Fruit fly (Drosophila melanogaster): ENCODE measurements around the gene lmgA.

The lmgA gene

DNA sequence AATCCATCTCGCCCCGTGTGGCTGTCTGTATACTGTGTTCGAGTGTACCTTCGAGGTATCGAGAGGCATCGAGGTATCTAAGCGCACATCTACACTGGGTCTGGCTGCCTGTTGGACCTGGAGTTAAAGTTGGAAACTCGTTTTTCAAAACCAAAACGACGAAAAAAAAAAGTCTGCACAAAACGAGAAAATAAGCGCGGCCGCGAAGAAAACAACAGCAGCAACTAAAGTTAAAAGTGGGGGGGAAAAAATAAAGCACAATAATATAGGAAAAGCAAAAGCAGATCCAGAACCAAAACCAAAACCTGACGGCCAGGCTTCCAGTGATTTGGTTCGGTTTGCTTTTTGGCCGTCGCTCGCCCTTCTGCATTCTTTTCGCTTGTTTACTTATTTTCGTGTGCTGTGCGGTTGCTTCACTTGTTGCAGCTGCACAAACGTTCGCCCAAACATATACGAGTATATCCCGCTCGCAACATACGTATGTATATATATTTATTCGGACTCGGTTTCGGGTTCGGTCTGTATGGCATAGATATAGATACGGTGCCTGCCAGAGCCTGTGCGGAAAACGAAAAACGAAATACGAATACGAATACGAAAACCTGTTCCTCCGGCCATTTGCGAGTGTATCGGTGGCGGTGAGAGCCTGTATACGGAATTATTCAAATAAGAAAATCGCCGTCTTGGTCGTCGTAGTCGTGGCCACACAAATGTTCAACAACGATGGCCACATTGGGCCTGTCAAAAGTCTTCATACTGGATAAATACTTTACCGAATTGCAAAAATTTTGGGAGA lies 49.3 kb downstream of the lmgA start (continued):
- TF ChIP-seq trem (tag; optimal IDR thresholded peaks at IDR 0.05) (no peak), CTCF (GFP tag; optimal IDR thresholded peaks at IDR 0.05) (no peak), CG9215 (GFP tag; IDR thresholded peaks at IDR 0.05) (no peak), HmgZ (tag; optimal IDR thresholded peaks at IDR 0.05) (no peak), Camta (GFP tag; optimal IDR thresholded peaks at IDR 0.05) (no peak), bsh (GFP tag; optimal IDR thresholded peaks at IDR 0.05) (peak in 1 of 2 experiments; percentile 96), CG12769 (tag; optimal IDR thresholded peaks at IDR 0.05) (peak; percentile 41), Deaf1 (tag; optimal IDR thresholded peaks at IDR 0.05) (peak; percentile 60), Elba2 (GFP tag; optimal IDR thresholded peaks at IDR 0.05) (peak; percentile 34), CG5180 (GFP tag; optimal IDR thresholded peaks at IDR 0.05) (peak; percentile 3), lbe (GFP tag; optimal IDR thresholded peaks at IDR 0.05) (peak; percentile 36), Atf-2 (GFP tag; optimal IDR thresholded peaks at IDR 0.05) (no peak), CG10979 (tag; optimal IDR thresholded peaks at IDR 0.05) (no peak), CG1647 (GFP tag; optimal IDR thresholded peaks at IDR 0.05) (no peak), cg (GFP tag; optimal IDR thresholded peaks at IDR 0.05) (peak; percentile 33), Med (GFP tag) (peak; percentile 70), CG1529 (GFP tag; optimal IDR thresholded peaks at IDR 0.05) (no peak), CG10431 (GFP tag; optimal IDR thresholded peaks at IDR 0.05) (no peak), Drgx (GFP tag; IDR thresholded peaks at IDR 0.05) (peak; percentile 66), CG11560 (tag; IDR thresholded peaks at IDR 0.05) (no peak), CG12219 (GFP tag; optimal IDR thresholded peaks at IDR 0.05) (no peak), ac (GFP tag; optimal IDR thresholded peaks at IDR 0.05) (peak; percentile 0), p53 (GFP tag; optimal IDR thresholded peaks at IDR 0.05) (no peak), gcm2 (GFP tag; optimal IDR thresholded peaks at IDR 0.05) (no peak), CG2678 (tag; optimal IDR thresholded peaks at IDR 0.05) (no peak), D19A (tag; optimal IDR thresholded peaks at IDR 0.05) (no peak), corto (GFP tag; optimal IDR thresholded peaks at IDR 0.05) (peak; percentile 54), btn (GFP tag; optimal IDR thresholded peaks at IDR 0.05) (no peak), HHEX (GFP tag; optimal IDR thresholded peaks at IDR 0.05) (no peak), Ets65A (GFP tag) (peak; percentile 9), ranshi (GFP tag; IDR thresholded peaks at IDR 0.05) (no peak), sqz (GFP tag; optimal IDR thresholded peaks at IDR 0.05) (peak; percentile 23), nom (GFP tag; optimal IDR thresholded peaks at IDR 0.05) (peak; percentile 99), CG15479 (GFP tag; optimal IDR thresholded peaks at IDR 0.05) (peak; percentile 18), tin (GFP tag; optimal IDR thresholded peaks at IDR 0.05) (no peak), insv (GFP tag; optimal IDR thresholded peaks at IDR 0.05) (peak in 1 of 2 experiments; percentile 86)

- TF ChIP-seq Med (GFP tag) (peak; percentile 44), CG2120 (GFP tag; optimal IDR thresholded peaks at IDR 0.05) (no peak), Dll (GFP tag; IDR thresholded peaks at IDR 0.05; ENCODE audit: partially characterized antibody) (0 out of 4 replicates have a peak, but pooled peaks have one; percentile 28), CG15073 (GFP tag; optimal IDR thresholded peaks at IDR 0.05) (no peak), CG8765 (GFP tag; IDR thresholded peaks at IDR 0.05) (no peak), Awh (GFP tag; IDR thresholded peaks at IDR 0.05) (peak; percentile 19; the same call in 1 of the 2 replicates), gem (tag; optimal IDR thresholded peaks at IDR 0.05) (no peak), Jarid2 (GFP tag; optimal IDR thresholded peaks at IDR 0.05) (peak; percentile 55), NfI (GFP tag; optimal IDR thresholded peaks at IDR 0.05) (no peak), Bteb2 (GFP tag; optimal IDR thresholded peaks at IDR 0.05) (no peak), CG4730 (GFP tag; IDR thresholded peaks at IDR 0.05) (no peak), zen (tag; optimal IDR thresholded peaks at IDR 0.05) (peak; percentile 42), CG6765 (GFP tag; optimal IDR thresholded peaks at IDR 0.05) (no peak), Side (GFP tag; optimal IDR thresholded peaks at IDR 0.05) (no peak), CG7786 (GFP tag; optimal IDR thresholded peaks at IDR 0.05) (no peak), CG12659 (GFP tag; optimal IDR thresholded peaks at IDR 0.05) (no peak), ci (GFP tag; IDR thresholded peaks at IDR 0.05) (0 out of 3 replicates have a peak, but pooled peaks have one; percentile 35)
Observed at dm6 chr2L:8478379-8478778, 50.0 kb downstream of the lmgA start.
